Worm (Caenorhabditis elegans) whole organism, young adult: ENCODE data around the gene dsl-5.

Experiments used
- B0019.2 ChIP-seq: fragments of 200-800 bp; sonication (Bioruptor generic); conservative IDR thresholded peaks from 2 replicates; pipeline ENCODE4 v1.3.6; 2022; ENCODE audit warnings: missing genetic modification reagents, missing genetic modification characterization, missing compliant biosample characterization
- B0035.1 ChIP-seq: sonication (generic microtip); optimal IDR thresholded peaks from 2 replicates; lab custom pipeline; 2016; ENCODE audit warnings: missing genetic modification characterization, mild to moderate bottlenecking, missing compliant biosample characterization, missing genotype, missing genetic modification reagents
- C06A6.2 ChIP-seq: fragments of 200-800 bp; sonication (Bioruptor generic); conservative IDR thresholded peaks from 2 replicates; pipeline ENCODE4 v1.3.6; 2022; ENCODE audit warnings: missing genetic modification characterization, missing compliant biosample characterization
- C17E4.6 ChIP-seq: fragments of 200-800 bp; sonication (Bioruptor generic); IDR thresholded peaks from 2 replicates; pipeline ENCODE4 v1.3.6; 2022; ENCODE audit warnings: missing genetic modification reagents, missing genetic modification characterization, missing compliant biosample characterization
- F10E7.11 ChIP-seq: sonication (generic microtip); optimal IDR thresholded peaks from 2 replicates; lab custom pipeline; 2017; ENCODE audit warnings: mild to moderate bottlenecking, missing genetic modification characterization, moderate library complexity, missing compliant biosample characterization
- F22D6.2 ChIP-seq: sonication (generic microtip); optimal IDR thresholded peaks from 2 replicates; lab custom pipeline; 2016; ENCODE audit warnings: mild to moderate bottlenecking, missing genetic modification characterization, missing compliant biosample characterization
- F39B2.1 ChIP-seq: fragments of 200-800 bp; sonication (Bioruptor generic); IDR thresholded peaks from 2 replicates; pipeline ENCODE4 v1.3.6; 2022; ENCODE audit warnings: missing genetic modification reagents, missing genetic modification characterization, missing compliant biosample characterization
- F49E8.2 ChIP-seq: sonication (generic microtip); optimal IDR thresholded peaks from 3 replicates; lab custom pipeline; 2017; ENCODE audit warnings: missing genetic modification characterization, mild to moderate bottlenecking, missing compliant biosample characterization, antibody characterized with exemption, moderate library complexity; ENCODE audit not compliant: insufficient read depth
- F55B11.4 ChIP-seq: sonication (generic microtip); optimal IDR thresholded peaks from 2 replicates; lab custom pipeline; 2016; ENCODE audit warnings: missing compliant biosample characterization, missing genetic modification characterization, borderline replicate concordance; ENCODE audit not compliant: insufficient read depth
- K12H6.12 ChIP-seq: fragments of 200-800 bp; sonication (Bioruptor generic); optimal IDR thresholded peaks from 2 replicates; lab custom pipeline; 2018; ENCODE audit warnings: mild to moderate bottlenecking, missing genetic modification characterization, missing compliant biosample characterization
- Y53G8AR.9 ChIP-seq: fragments of 200-800 bp; sonication (Bioruptor generic); conservative IDR thresholded peaks from 2 replicates; pipeline ENCODE4 v1.3.6; 2022; ENCODE audit warnings: missing genetic modification reagents, missing genetic modification characterization, missing compliant biosample characterization
- Y56A3A.18 ChIP-seq: fragments of 200-800 bp; sonication (Bioruptor generic); IDR thresholded peaks from 2 replicates; pipeline ENCODE4 v1.3.6; 2022; ENCODE audit warnings: missing genetic modification reagents, missing genetic modification characterization, missing compliant biosample characterization
- ZK185.1 ChIP-seq: sonication (generic microtip); optimal IDR thresholded peaks from 2 replicates; lab custom pipeline; 2016; ENCODE audit warnings: mild to moderate bottlenecking, missing genetic modification characterization, missing compliant biosample characterization; ENCODE audit not compliant: poor library complexity, severe bottlenecking
- ama-1 ChIP-seq, 3 experiments: fragments of 150-350 bp in 1 of 3; sonication (generic microtip) in 2 of 3; optimal IDR thresholded peaks; 2 replicates each; lab custom pipeline; 2014 to 2018; ENCODE audit warnings: missing biosample characterization in 2 of 3, missing genetic modification characterization in 2 of 3, missing genetic modification reagents in 2 of 3
- atf-7 ChIP-seq: sonication (generic microtip); optimal IDR thresholded peaks from 2 replicates; lab custom pipeline; 2017; ENCODE audit warnings: mild to moderate bottlenecking, missing genetic modification characterization, missing compliant biosample characterization
- cebp-2 ChIP-seq: fragments of 200-800 bp; sonication (Bioruptor generic); IDR thresholded peaks from 2 replicates; pipeline ENCODE4 v1.3.6; 2022; ENCODE audit warnings: missing genetic modification characterization, missing compliant biosample characterization
- ceh-40 ChIP-seq: fragments of 200-800 bp; sonication (Bioruptor generic); IDR thresholded peaks from 2 replicates; pipeline ENCODE4 v1.3.6; 2022; ENCODE audit warnings: missing genetic modification characterization, missing compliant biosample characterization
- ceh-58 ChIP-seq: fragments of 200-800 bp; sonication (Bioruptor generic); IDR thresholded peaks from 2 replicates; pipeline ENCODE4 v1.3.6; 2022; ENCODE audit warnings: missing genetic modification characterization, missing compliant biosample characterization
- ceh-91 ChIP-seq: fragments of 200-800 bp; sonication (Bioruptor generic); IDR thresholded peaks from 2 replicates; pipeline ENCODE4 v1.3.6; 2022; ENCODE audit warnings: missing genetic modification reagents, missing genetic modification characterization, missing compliant biosample characterization
- dox-1 ChIP-seq: fragments of 200-800 bp; sonication (Bioruptor generic); IDR thresholded peaks from 2 replicates; pipeline ENCODE4 v1.3.6; 2022; ENCODE audit warnings: missing genetic modification reagents, missing genetic modification characterization, missing compliant biosample characterization
- efl-1 ChIP-seq: fragments of 150-350 bp; optimal IDR thresholded peaks from 2 replicates; lab custom pipeline; 2014; ENCODE audit warnings: missing biosample characterization, missing genetic modification reagents, missing genetic modification characterization
- egrh-3 ChIP-seq: fragments of 200-800 bp; sonication (Bioruptor generic); IDR thresholded peaks from 2 replicates; pipeline ENCODE4 v1.3.6; 2022; ENCODE audit warnings: missing genetic modification reagents, missing genetic modification characterization, missing compliant biosample characterization
- ets-4 ChIP-seq: fragments of 200-800 bp; sonication (Bioruptor generic); optimal IDR thresholded peaks from 2 replicates; lab custom pipeline; 2018; ENCODE audit warnings: mild to moderate bottlenecking, missing genetic modification characterization, missing compliant biosample characterization
- hlh-12 ChIP-seq: sonication (generic microtip); optimal IDR thresholded peaks from 2 replicates; lab custom pipeline; 2016; ENCODE audit warnings: missing genetic modification characterization, missing compliant biosample characterization
- hmg-1.2 ChIP-seq: fragments of 200-800 bp; sonication (Bioruptor generic); IDR thresholded peaks from 2 replicates; pipeline ENCODE4 v1.3.6; 2022; ENCODE audit warnings: missing genetic modification reagents, missing genetic modification characterization, missing compliant biosample characterization
- hrde-1 ChIP-seq: sonication (generic microtip); optimal IDR thresholded peaks from 2 replicates; lab custom pipeline; 2016; ENCODE audit warnings: missing genetic modification characterization, mild to moderate bottlenecking, missing compliant biosample characterization, moderate library complexity, missing genotype, missing genetic modification reagents, borderline replicate concordance
- lag-1 ChIP-seq: fragments of 200-800 bp; sonication (Bioruptor generic); IDR thresholded peaks from 2 replicates; pipeline ENCODE4 v1.3.6; 2022; ENCODE audit warnings: missing genetic modification reagents, missing genetic modification characterization, missing compliant biosample characterization
- lin-35 ChIP-seq, 3 experiments: fragments of 150-350 bp in 2 of 3; sonication (generic microtip) in 1 of 3; optimal IDR thresholded peaks; 2 replicates each; lab custom pipeline; 2014 to 2018; ENCODE audit warnings: missing biosample characterization in 3 of 3, missing genetic modification characterization in 3 of 3, missing genetic modification reagents in 3 of 3
- lir-1 ChIP-seq: fragments of 200-800 bp; sonication (Bioruptor generic); conservative IDR thresholded peaks from 2 replicates; pipeline ENCODE4 v1.3.6; 2022; ENCODE audit warnings: missing genetic modification reagents, missing genetic modification characterization, missing compliant biosample characterization
- madf-6 ChIP-seq: fragments of 200-800 bp; sonication (Bioruptor generic); IDR thresholded peaks from 2 replicates; pipeline ENCODE4 v1.3.6; 2022; ENCODE audit warnings: missing genetic modification reagents, missing genetic modification characterization, missing compliant biosample characterization
- nhr-120 ChIP-seq: fragments of 200-800 bp; sonication (Bioruptor generic); IDR thresholded peaks from 2 replicates; pipeline ENCODE4 v1.3.6; 2022; ENCODE audit warnings: missing genetic modification characterization, missing compliant biosample characterization
- pbrm-1 ChIP-seq: fragments of 200-800 bp; sonication (Bioruptor generic); IDR thresholded peaks from 2 replicates; pipeline ENCODE4 v1.3.6; 2022; ENCODE audit warnings: missing genetic modification reagents, missing genetic modification characterization, missing compliant biosample characterization
- rcor-1 ChIP-seq: fragments of 200-800 bp; sonication (Bioruptor generic); IDR thresholded peaks from 2 replicates; pipeline ENCODE4 v1.3.6; 2022; ENCODE audit warnings: missing genetic modification reagents, missing genetic modification characterization, missing compliant biosample characterization
- rpc-1 ChIP-seq, 2 experiments: fragments of 150-350 bp in 1 of 2; sonication (generic microtip) in 1 of 2; optimal IDR thresholded peaks; 2 replicates each; lab custom pipeline; 2014 to 2018; ENCODE audit warnings: missing biosample characterization in 1 of 2, missing genetic modification characterization in 1 of 2, missing genetic modification reagents in 1 of 2, missing genotype in 1 of 2
- snpc-1.1 ChIP-seq: sonication (generic microtip); optimal IDR thresholded peaks from 2 replicates; lab custom pipeline; 2017; ENCODE audit warnings: missing genetic modification characterization, mild to moderate bottlenecking, missing compliant biosample characterization, antibody characterized with exemption, moderate library complexity, missing genotype, missing genetic modification reagents; ENCODE audit not compliant: insufficient read depth
- snpc-1.3 ChIP-seq: sonication (generic microtip); optimal IDR thresholded peaks from 2 replicates; lab custom pipeline; 2017; ENCODE audit warnings: missing genetic modification characterization, mild to moderate bottlenecking, missing compliant biosample characterization, antibody characterized with exemption, moderate library complexity, missing genotype, missing genetic modification reagents; ENCODE audit not compliant: insufficient read depth
- snpc-3.4 ChIP-seq: sonication (generic microtip); optimal IDR thresholded peaks from 2 replicates; lab custom pipeline; 2017; ENCODE audit warnings: missing genetic modification characterization, mild to moderate bottlenecking, missing compliant biosample characterization, antibody characterized with exemption, moderate library complexity, missing genotype, missing genetic modification reagents
- xnd-1 ChIP-seq: sonication (generic microtip); optimal IDR thresholded peaks from 2 replicates; lab custom pipeline; 2016; ENCODE audit warnings: missing genotype, missing genetic modification reagents, missing genetic modification characterization, missing compliant biosample characterization
- zim-3 ChIP-seq: sonication (generic microtip); optimal IDR thresholded peaks from 2 replicates; lab custom pipeline; 2017; ENCODE audit warnings: mild to moderate bottlenecking, missing genetic modification characterization, moderate library complexity, missing compliant biosample characterization
- ztf-28 ChIP-seq: fragments of 200-800 bp; sonication (Bioruptor generic); IDR thresholded peaks from 2 replicates; pipeline ENCODE4 v1.3.6; 2022; ENCODE audit warnings: missing genetic modification reagents, missing genetic modification characterization, missing compliant biosample characterization
- ztf-6 ChIP-seq: fragments of 200-800 bp; sonication (Bioruptor generic); IDR thresholded peaks from 2 replicates; pipeline ENCODE4 v1.3.6; 2022; ENCODE audit warnings: missing genetic modification reagents, missing genetic modification characterization, missing compliant biosample characterization

dsl-5 gene

DNA sequence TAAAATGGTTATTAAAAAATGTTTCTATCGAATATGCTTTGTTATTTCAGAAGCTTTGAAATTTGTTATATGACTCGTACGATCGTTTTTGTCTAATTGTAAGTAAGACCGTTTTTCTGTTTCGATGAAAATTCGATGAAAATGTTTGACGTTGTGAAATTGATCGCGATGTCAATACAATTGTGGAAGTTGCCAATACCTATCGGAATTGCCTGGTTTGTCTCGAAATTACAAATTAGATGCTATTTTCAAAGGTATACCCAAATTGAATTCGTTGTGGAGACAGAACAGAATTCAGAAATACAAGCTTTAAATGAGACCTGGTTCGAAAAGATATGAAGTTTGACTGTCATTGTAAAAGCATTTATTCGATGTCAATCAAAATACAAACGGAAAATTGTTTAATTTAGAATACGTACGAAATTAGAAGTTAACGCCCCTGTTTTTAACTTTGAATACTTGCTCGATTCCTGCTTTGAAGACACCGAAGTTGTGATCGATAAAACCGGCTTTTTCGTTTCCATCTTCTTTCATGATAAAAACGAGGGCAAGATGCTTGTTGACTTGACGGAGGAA lies 17.5 kb downstream of the dsl-5 start (continued):
- TF ChIP-seq C17E4.6 (GFP tag; lab: Robert Waterston, UW): no peak
- no peak for TF ChIP-seq xnd-1 (tag; lab: Kevin White, UChicago)
- no peak for TF ChIP-seq F22D6.2 (tag; lab: Kevin White, UChicago)
- TF ChIP-seq B0019.2: no peak
- no peak for TF ChIP-seq nhr-120 (GFP tag; lab: Robert Waterston, UW)
- peak; percentile 48; the same call in 1 of the 2 replicates for TF ChIP-seq Y53G8AR.9
- peak; percentile 44; the same call in 1 of the 2 replicates for TF ChIP-seq madf-6 (GFP tag; lab: Robert Waterston, UW)
- TF ChIP-seq lir-1 (GFP tag; lab: Robert Waterston, UW): no peak
- TF ChIP-seq ztf-6 (GFP tag; lab: Robert Waterston, UW): no peak
- TF ChIP-seq ceh-40 (GFP tag; lab: Robert Waterston, UW): no peak
- TF ChIP-seq hrde-1: peak; percentile 68
- TF ChIP-seq hmg-1.2: no peak
- TF ChIP-seq hlh-12 (tag; lab: Kevin White, UChicago): no peak
- no peak for TF ChIP-seq dox-1 (GFP tag; lab: Robert Waterston, UW)
- TF ChIP-seq atf-7 (tag; lab: Kevin White, UChicago): no peak
- no peak for TF ChIP-seq ama-1 (optimal IDR thresholded peaks at IDR 0.05; lab: Kevin White, UChicago)
- TF ChIP-seq ama-1 (GFP tag; optimal IDR thresholded peaks at IDR 0.05; lab: Kevin White, UChicago): no peak
- no peak for TF ChIP-seq lag-1 (GFP tag; lab: Robert Waterston, UW)
- no peak for TF ChIP-seq ztf-28
- TF ChIP-seq ZK185.1 (tag; lab: Kevin White, UChicago): no peak
- no peak for TF ChIP-seq ceh-58
- no peak for TF ChIP-seq zim-3 (tag; lab: Kevin White, UChicago)
- TF ChIP-seq F10E7.11 (tag; lab: Kevin White, UChicago): no peak
- TF ChIP-seq Y56A3A.18 (GFP tag; lab: Robert Waterston, UW): no peak
- no peak for TF ChIP-seq snpc-1.3 (tag; lab: Kevin White, UChicago)
- TF ChIP-seq rcor-1 (GFP tag; lab: Robert Waterston, UW): no peak
- no peak for TF ChIP-seq ets-4
- TF ChIP-seq pbrm-1 (GFP tag; lab: Robert Waterston, UW): 0 out of 2 replicates have a peak, but pooled peaks have one; percentile 43
- TF ChIP-seq ceh-91 (GFP tag; lab: Robert Waterston, UW): no peak
- TF ChIP-seq K12H6.12 (tag; lab: Kevin White, UChicago): no peak
- no peak for TF ChIP-seq rpc-1 (optimal IDR thresholded peaks at IDR 0.05; lab: Kevin White, UChicago)
- no peak for TF ChIP-seq rpc-1 (tag; optimal IDR thresholded peaks at IDR 0.05; lab: Kevin White, UChicago)
- no peak for TF ChIP-seq F55B11.4 (tag; lab: Kevin White, UChicago)
- TF ChIP-seq cebp-2 (GFP tag; lab: Robert Waterston, UW): no peak
- TF ChIP-seq snpc-3.4 (tag; lab: Kevin White, UChicago): no peak
- TF ChIP-seq lin-35 (GFP tag; optimal IDR thresholded peaks at IDR 0.05; lab: Kevin White, UChicago): no peak
- TF ChIP-seq efl-1 (GFP tag; lab: Kevin White, UChicago): no peak
- peak; percentile 39 for TF ChIP-seq F49E8.2
- TF ChIP-seq snpc-1.1: peak; percentile 32
- TF ChIP-seq F39B2.1 (GFP tag; lab: Robert Waterston, UW): no peak
- no peak for TF ChIP-seq B0035.1 (tag; lab: Kevin White, UChicago)
- no peak for TF ChIP-seq C06A6.2 (GFP tag; lab: Robert Waterston, UW)
- TF ChIP-seq egrh-3 (GFP tag; lab: Robert Waterston, UW): no peak
- TF ChIP-seq, all 124 proteins: peak for 13
